Fruit fly (Drosophila melanogaster): ENCODE measurements around the gene mdu.

The mdu gene

DNA sequence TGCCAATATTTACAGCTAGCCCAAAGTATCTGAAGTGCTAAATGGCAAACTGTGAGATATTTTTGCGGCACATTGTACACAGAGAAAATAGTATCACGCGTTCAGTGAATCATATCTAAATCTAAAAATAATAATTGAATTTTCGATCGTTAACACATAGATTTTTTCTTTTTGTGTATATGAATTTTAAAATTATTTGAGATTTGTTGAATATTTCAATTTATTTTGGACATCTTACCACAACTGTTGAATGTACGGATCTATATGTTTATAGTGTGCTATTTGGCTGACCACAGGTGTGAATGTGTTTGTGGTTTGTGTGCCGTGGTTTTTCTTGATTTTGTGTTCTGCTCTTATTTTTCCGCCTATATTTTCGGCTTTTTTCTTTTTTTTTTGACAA, 27.2 kb upstream of the mdu start (continued):
- TF ChIP-seq CG10669 (GFP tag; optimal IDR thresholded peaks at IDR 0.05) (no peak), Lpt (GFP tag; optimal IDR thresholded peaks at IDR 0.05) (no peak), Ets96B (tag; optimal IDR thresholded peaks at IDR 0.05) (no peak), svp (GFP tag) (peak; percentile 65), esn (GFP tag; optimal IDR thresholded peaks at IDR 0.05) (peak; percentile 16), CG31627 (GFP tag; optimal IDR thresholded peaks at IDR 0.05) (peak; percentile 8), Sox14 (GFP tag; optimal IDR thresholded peaks at IDR 0.05) (peak; percentile 3), net (GFP tag; optimal IDR thresholded peaks at IDR 0.05) (peak; percentile 16), fd59A (GFP tag; optimal IDR thresholded peaks at IDR 0.05) (no peak)

DNA sequence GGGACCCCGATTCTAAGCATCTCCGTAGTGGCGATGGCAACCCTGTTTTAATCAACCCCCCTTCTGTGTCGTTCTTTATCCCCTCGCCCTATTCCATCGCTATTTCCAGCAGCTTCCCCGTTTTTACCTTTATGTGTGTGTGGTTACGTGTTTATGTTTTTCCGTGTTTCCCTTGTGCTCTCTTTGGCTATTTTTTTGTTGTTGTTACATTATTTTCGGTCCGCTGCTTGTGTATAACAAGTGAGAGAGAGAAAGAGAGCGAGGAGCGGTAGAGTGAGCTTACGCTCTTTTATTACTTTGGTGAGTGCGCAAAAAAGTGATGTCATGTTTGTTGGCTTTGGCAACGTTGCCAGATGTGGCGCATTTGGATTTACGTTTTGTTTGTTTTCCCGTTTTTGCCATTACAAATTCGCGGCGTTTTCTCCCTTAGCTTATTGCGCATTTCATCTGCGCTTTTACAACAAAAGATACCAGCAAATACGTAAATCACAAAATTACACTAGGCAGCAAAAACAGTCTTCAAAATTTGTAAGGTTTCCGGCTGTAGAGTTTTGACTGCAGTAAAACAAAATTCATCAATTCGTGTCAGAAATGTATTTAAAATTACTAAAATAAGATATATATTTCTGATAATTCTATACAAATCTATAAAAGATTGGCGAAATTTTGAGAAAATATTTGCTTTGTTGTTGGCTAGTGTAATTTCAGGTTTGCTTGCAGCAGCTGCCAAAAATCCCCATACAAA, 26.6 kb upstream of the mdu start:
- TF ChIP-seq CG15336 (GFP tag; IDR thresholded peaks at IDR 0.05) (peak; percentile 57), dsx (GFP tag; optimal IDR thresholded peaks at IDR 0.05; ENCODE audit: poor library complexity, severe bottlenecking) (no peak), Lpt (GFP tag; optimal IDR thresholded peaks at IDR 0.05) (no peak), topi (GFP tag; optimal IDR thresholded peaks at IDR 0.05) (peak; percentile 30), CG34406 (GFP tag; optimal IDR thresholded peaks at IDR 0.05) (peak; percentile 49), CG32006 (GFP tag; optimal IDR thresholded peaks at IDR 0.05) (peak; percentile 55), Sox14 (GFP tag; optimal IDR thresholded peaks at IDR 0.05) (no peak), ss (GFP tag; optimal IDR thresholded peaks at IDR 0.05) (no peak), Sox102F (GFP tag; optimal IDR thresholded peaks at IDR 0.05) (peak; percentile 29), CG16779 (tag; optimal IDR thresholded peaks at IDR 0.05) (no peak), CG1621 (tag; optimal IDR thresholded peaks at IDR 0.05) (peak; percentile 36), CG31627 (GFP tag; optimal IDR thresholded peaks at IDR 0.05) (peak; percentile 25), CG3919 (GFP tag; optimal IDR thresholded peaks at IDR 0.05) (no peak), Gug (GFP tag; IDR thresholded peaks at IDR 0.05) (peak; percentile 26; the same call in 1 of the 2 replicates), Eip75B (GFP tag; optimal IDR thresholded peaks at IDR 0.05) (no peak), esn (GFP tag; optimal IDR thresholded peaks at IDR 0.05) (peak; percentile 32), Met (GFP tag; optimal IDR thresholded peaks at IDR 0.05) (peak; percentile 24), fkh (GFP tag; optimal IDR thresholded peaks at IDR 0.05) (peak; percentile 71), achi (GFP tag; optimal IDR thresholded peaks at IDR 0.05) (peak; percentile 43), CG6276 (GFP tag; optimal IDR thresholded peaks at IDR 0.05) (peak; percentile 32), eg (GFP tag; IDR thresholded peaks at IDR 0.05) (peak; percentile 59), svp (GFP tag) (peak; percentile 72), CG11902 (GFP tag; optimal IDR thresholded peaks at IDR 0.05) (peak; percentile 17), Eip78C (GFP tag) (peak; percentile 65), spab (GFP tag; optimal IDR thresholded peaks at IDR 0.05) (no peak), dac (GFP tag; optimal IDR thresholded peaks at IDR 0.05) (no peak), Hr4 (GFP tag; optimal IDR thresholded peaks at IDR 0.05) (peak; percentile 37), CG6808 (GFP tag; optimal IDR thresholded peaks at IDR 0.05) (no peak), pdm3 (GFP tag; optimal IDR thresholded peaks at IDR 0.05) (no peak), vri (GFP tag; optimal IDR thresholded peaks at IDR 0.05) (peak; percentile 67), CG6163 (GFP tag; IDR thresholded peaks at IDR 0.05) (peak; percentile 56; the same call in 2 of the 3 replicates), net (GFP tag; optimal IDR thresholded peaks at IDR 0.05) (peak; percentile 8), CG7368 (GFP tag; optimal IDR thresholded peaks at IDR 0.05) (no peak), Eip93F (GFP tag; optimal IDR thresholded peaks at IDR 0.05) (no peak), CG8632 (GFP tag; optimal IDR thresholded peaks at IDR 0.05) (peak; percentile 45), CG8119 (GFP tag; IDR thresholded peaks at IDR 0.05) (peak; percentile 64), CG6854 (GFP tag; optimal IDR thresholded peaks at IDR 0.05) (no peak), fd59A (GFP tag; optimal IDR thresholded peaks at IDR 0.05) (no peak), Hr39 (GFP tag; optimal IDR thresholded peaks at IDR 0.05) (peak; percentile 27), Smox (GFP tag; optimal IDR thresholded peaks at IDR 0.05) (peak; percentile 20), salr (GFP tag; optimal IDR thresholded peaks at IDR 0.05) (peak in 1 of 2 experiments; percentile 9), CG9139 (GFP tag; optimal IDR thresholded peaks at IDR 0.05) (no peak), CG3032 (tag; optimal IDR thresholded peaks at IDR 0.05) (peak; percentile 23), CG10669 (GFP tag; optimal IDR thresholded peaks at IDR 0.05) (peak; percentile 34), CG8319 (GFP tag; optimal IDR thresholded peaks at IDR 0.05) (no peak), CG10631 (GFP tag; optimal IDR thresholded peaks at IDR 0.05) (peak; percentile 11)
